Fruit fly (Drosophila melanogaster): ENCODE results near the gene daw.

DNA sequence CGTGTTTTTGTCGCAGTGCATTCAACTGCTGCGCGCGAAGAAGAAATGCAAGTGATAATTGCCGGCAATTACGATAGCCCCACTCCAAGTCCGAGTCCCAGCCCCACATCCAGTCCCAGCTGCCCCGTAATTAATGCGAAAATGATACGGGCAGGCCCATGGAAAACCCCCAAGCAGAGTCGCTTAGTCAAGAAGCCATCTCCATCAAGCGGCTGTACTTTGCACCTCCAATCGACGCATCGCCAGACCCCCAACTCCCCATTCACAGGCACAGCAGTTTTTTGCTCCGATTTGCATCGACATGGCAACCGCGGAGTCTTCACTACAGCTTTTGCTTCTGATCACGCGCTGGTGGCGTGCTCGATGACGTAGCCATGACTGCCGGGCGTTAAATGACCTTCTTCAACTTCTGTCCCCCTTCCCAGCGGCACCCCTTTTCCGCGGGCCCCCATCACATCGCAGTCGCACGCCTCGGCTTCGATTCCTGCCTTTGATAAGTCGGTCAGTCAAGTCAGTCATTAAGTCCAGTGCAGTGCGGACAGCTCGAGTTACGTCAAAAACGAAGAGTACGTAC is 1.2 kb downstream of the daw start:
- TF ChIP-seq CG8478 (optimal IDR thresholded peaks at IDR 0.05) (no peak), CTCF (optimal IDR thresholded peaks at IDR 0.05) (no peak)
